Fruit fly (Drosophila melanogaster): ENCODE measurements around the gene CG18731.

DNA sequence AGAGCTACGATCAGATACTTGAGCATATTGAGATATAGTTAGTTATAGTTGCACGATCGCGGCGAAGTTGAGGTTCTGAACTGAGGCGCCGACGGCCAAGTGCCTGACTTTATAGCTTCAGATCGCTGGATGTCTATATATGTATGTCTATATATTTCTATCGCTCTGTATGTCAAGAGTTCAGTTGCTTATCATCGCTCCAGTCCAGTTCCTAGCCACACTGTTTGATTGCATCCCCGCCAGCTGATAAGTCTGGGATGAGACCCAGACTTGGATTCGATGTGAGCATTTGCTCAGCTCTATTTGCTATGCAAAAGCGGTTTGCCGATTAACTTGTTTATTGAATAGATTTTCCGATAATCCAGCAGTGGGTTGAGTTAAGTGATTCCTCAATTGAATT is 38.1 kb upstream of the CG18731 start:
- TF ChIP-seq Sin3A (optimal IDR thresholded peaks at IDR 0.05) = no peak
- TF ChIP-seq psq (optimal IDR thresholded peaks at IDR 0.05) = no peak
- no peak for TF ChIP-seq Myc (optimal IDR thresholded peaks at IDR 0.05)

Measured in Kc167 (cell line).